Fruit fly (Drosophila melanogaster) whole organism, prepupa: Measurements from ENCODE around the gene nxf4.

Experiments
- CG10631 ChIP-seq: fragments of 200-800 bp; sonication (Bioruptor generic); optimal IDR thresholded peaks from 2 replicates; lab custom pipeline; 2016; ENCODE audit warnings: missing biosample characterization, missing genetic modification characterization
- CG11294 ChIP-seq: fragments of 200-800 bp; sonication (Bioruptor generic); IDR thresholded peaks from 2 replicates; pipeline ENCODE4 v1.3.6; 2022; ENCODE audit warnings: missing biosample characterization, missing genetic modification characterization
- CG11762 ChIP-seq: fragments of 200-800 bp; sonication (Bioruptor generic); optimal IDR thresholded peaks from 3 replicates; lab custom pipeline; 2016; ENCODE audit warnings: missing biosample characterization, missing genetic modification characterization; ENCODE audit not compliant: insufficient read depth
- CG11902 ChIP-seq: fragments of 200-800 bp; sonication (Bioruptor generic); optimal IDR thresholded peaks from 3 replicates; lab custom pipeline; 2016; ENCODE audit warnings: missing biosample characterization, missing genetic modification characterization
- CG15336 ChIP-seq: fragments of 200-800 bp; sonication (Bioruptor generic); IDR thresholded peaks from 2 replicates; pipeline ENCODE4 v1.3.6; 2022; ENCODE audit warnings: missing biosample characterization, missing genetic modification characterization
- CG1621 ChIP-seq: fragments of 200-800 bp; sonication (Bioruptor generic); optimal IDR thresholded peaks from 3 replicates; lab custom pipeline; 2018; ENCODE audit warnings: missing biosample characterization, mild to moderate bottlenecking, missing genetic modification characterization
- CG16779 ChIP-seq: fragments of 200-800 bp; sonication (Bioruptor generic); optimal IDR thresholded peaks from 3 replicates; lab custom pipeline; 2017; ENCODE audit warnings: missing biosample characterization, mild to moderate bottlenecking, missing genetic modification characterization
- CG3032 ChIP-seq: fragments of 200-800 bp; optimal IDR thresholded peaks from 2 replicates; lab custom pipeline; 2019; ENCODE audit warnings: missing biosample characterization, mild to moderate bottlenecking, missing genetic modification characterization, moderate library complexity
- CG31627 ChIP-seq: fragments of 200-800 bp; sonication (Bioruptor generic); optimal IDR thresholded peaks from 3 replicates; lab custom pipeline; 2016; ENCODE audit warnings: missing biosample characterization, missing genetic modification characterization
- CG32006 ChIP-seq: fragments of 200-800 bp; sonication (Bioruptor generic); optimal IDR thresholded peaks from 3 replicates; lab custom pipeline; 2017; ENCODE audit warnings: missing biosample characterization, mild to moderate bottlenecking, missing genetic modification characterization
- CG34406 ChIP-seq: fragments of 200-800 bp; sonication (Bioruptor generic); optimal IDR thresholded peaks from 3 replicates; lab custom pipeline; 2016; ENCODE audit warnings: missing biosample characterization, missing genetic modification characterization
- CG4318 ChIP-seq: fragments of 200-800 bp; sonication (Bioruptor generic); optimal IDR thresholded peaks from 3 replicates; lab custom pipeline; 2017; ENCODE audit warnings: missing biosample characterization, mild to moderate bottlenecking, missing genetic modification characterization
- CG6163 ChIP-seq: fragments of 200-800 bp; sonication (Bioruptor generic); IDR thresholded peaks from 3 replicates; pipeline ENCODE4 v1.3.6; 2022; ENCODE audit warnings: missing biosample characterization, missing genetic modification characterization
- CG6276 ChIP-seq: fragments of 200-800 bp; sonication (Bioruptor generic); optimal IDR thresholded peaks from 2 replicates; lab custom pipeline; 2017; ENCODE audit warnings: missing biosample characterization, mild to moderate bottlenecking, missing genetic modification characterization
- CG6792 ChIP-seq: fragments of 200-800 bp; sonication (Bioruptor generic); optimal IDR thresholded peaks from 3 replicates; lab custom pipeline; 2016; ENCODE audit warnings: missing biosample characterization, missing genetic modification characterization
- CG6854 ChIP-seq: fragments of 200-800 bp; sonication (Bioruptor generic); optimal IDR thresholded peaks from 2 replicates; lab custom pipeline; 2017; ENCODE audit warnings: missing biosample characterization, mild to moderate bottlenecking, missing genetic modification characterization
- CG7368 ChIP-seq: fragments of 200-800 bp; sonication (Bioruptor generic); optimal IDR thresholded peaks from 3 replicates; lab custom pipeline; 2016; ENCODE audit warnings: missing biosample characterization, missing genetic modification characterization
- CG8119 ChIP-seq: fragments of 200-800 bp; sonication (Bioruptor generic); IDR thresholded peaks from 3 replicates; pipeline ENCODE4 v1.3.6; 2022; ENCODE audit warnings: missing biosample characterization, missing genetic modification characterization
- CG8319 ChIP-seq: fragments of 200-800 bp; sonication (Bioruptor generic); optimal IDR thresholded peaks from 3 replicates; lab custom pipeline; 2016; ENCODE audit warnings: missing biosample characterization, missing genetic modification characterization
- CG9139 ChIP-seq: fragments of 200-800 bp; sonication (Bioruptor generic); optimal IDR thresholded peaks from 3 replicates; lab custom pipeline; 2017; ENCODE audit warnings: missing biosample characterization, mild to moderate bottlenecking, missing genetic modification characterization
- Eip75B ChIP-seq: fragments of 200-800 bp; sonication (Bioruptor generic); optimal IDR thresholded peaks from 3 replicates; lab custom pipeline; 2016; ENCODE audit warnings: missing biosample characterization, missing genetic modification characterization
- Eip78C ChIP-seq: fragments of 200-800 bp; sonication (Bioruptor generic); peaks from one replicate; lab custom pipeline; 2016; ENCODE audit warnings: missing biosample characterization, missing genetic modification characterization
- Ets21C ChIP-seq: fragments of 200-800 bp; sonication (Bioruptor generic); optimal IDR thresholded peaks from 3 replicates; lab custom pipeline; 2016; ENCODE audit warnings: missing biosample characterization, missing genetic modification characterization
- Ets96B ChIP-seq: fragments of 200-800 bp; optimal IDR thresholded peaks from 2 replicates; lab custom pipeline; 2019; ENCODE audit warnings: missing biosample characterization, mild to moderate bottlenecking, missing genetic modification characterization, moderate library complexity
- Gug ChIP-seq: fragments of 200-800 bp; sonication (Bioruptor generic); IDR thresholded peaks from 2 replicates; pipeline ENCODE4 v1.3.6; 2022; ENCODE audit warnings: missing biosample characterization, missing genetic modification characterization
- Hr4 ChIP-seq: fragments of 200-800 bp; sonication (Bioruptor generic); optimal IDR thresholded peaks from 3 replicates; lab custom pipeline; 2016; ENCODE audit warnings: missing biosample characterization, missing genetic modification characterization
- Lpt ChIP-seq: fragments of 200-800 bp; sonication (Bioruptor generic); optimal IDR thresholded peaks from 3 replicates; lab custom pipeline; 2016; ENCODE audit warnings: missing biosample characterization, missing genetic modification characterization
- Met ChIP-seq: fragments of 200-800 bp; sonication (Bioruptor generic); optimal IDR thresholded peaks from 3 replicates; lab custom pipeline; 2016; ENCODE audit warnings: missing biosample characterization, missing genetic modification characterization
- OdsH ChIP-seq: fragments of 200-800 bp; sonication (Bioruptor generic); optimal IDR thresholded peaks from 3 replicates; lab custom pipeline; 2016; ENCODE audit warnings: missing biosample characterization, missing genetic modification characterization
- Sox102F ChIP-seq: fragments of 200-800 bp; sonication (Bioruptor generic); optimal IDR thresholded peaks from 2 replicates; lab custom pipeline; 2016; ENCODE audit warnings: missing biosample characterization, mild to moderate bottlenecking, missing genetic modification characterization
- Sox14 ChIP-seq: fragments of 200-800 bp; sonication (Bioruptor generic); optimal IDR thresholded peaks from 3 replicates; lab custom pipeline; 2016; ENCODE audit warnings: missing biosample characterization, missing genetic modification characterization
- achi ChIP-seq: fragments of 200-800 bp; sonication (Bioruptor generic); optimal IDR thresholded peaks from 3 replicates; lab custom pipeline; 2016; ENCODE audit warnings: missing biosample characterization, missing genetic modification characterization
- acj6 ChIP-seq: fragments of 200-800 bp; sonication (Bioruptor generic); optimal IDR thresholded peaks from 3 replicates; lab custom pipeline; 2016; ENCODE audit warnings: missing biosample characterization, missing genetic modification characterization
- cyc ChIP-seq: fragments of 200-800 bp; sonication (Bioruptor generic); optimal IDR thresholded peaks from 3 replicates; lab custom pipeline; 2016; ENCODE audit warnings: missing biosample characterization, missing genetic modification characterization
- dac ChIP-seq: fragments of 200-800 bp; sonication (Bioruptor generic); optimal IDR thresholded peaks from 2 replicates; lab custom pipeline; 2017; ENCODE audit warnings: missing biosample characterization, mild to moderate bottlenecking, missing genetic modification characterization
- eg ChIP-seq: fragments of 200-800 bp; sonication (Bioruptor generic); IDR thresholded peaks from 3 replicates; pipeline ENCODE4 v1.3.6; 2022; ENCODE audit warnings: missing biosample characterization, missing genetic modification characterization
- esn ChIP-seq: fragments of 200-800 bp; sonication (Bioruptor generic); optimal IDR thresholded peaks from 2 replicates; lab custom pipeline; 2016; ENCODE audit warnings: missing biosample characterization, mild to moderate bottlenecking, missing genetic modification characterization, moderate library complexity
- fd59A ChIP-seq: fragments of 200-800 bp; sonication (Bioruptor generic); optimal IDR thresholded peaks from 2 replicates; lab custom pipeline; 2017; ENCODE audit warnings: missing biosample characterization, mild to moderate bottlenecking, missing genetic modification characterization, missing genetic modification reagents
- fd85E ChIP-seq: fragments of 200-800 bp; sonication (Bioruptor generic); optimal IDR thresholded peaks from 3 replicates; lab custom pipeline; 2016; ENCODE audit warnings: missing biosample characterization, missing genetic modification characterization
- fkh ChIP-seq: fragments of 200-800 bp; sonication (Bioruptor generic); optimal IDR thresholded peaks from 3 replicates; lab custom pipeline; 2017; ENCODE audit warnings: missing biosample characterization, mild to moderate bottlenecking, missing genetic modification characterization, moderate library complexity
- lz ChIP-seq: fragments of 200-800 bp; sonication (Bioruptor generic); optimal IDR thresholded peaks from 3 replicates; lab custom pipeline; 2016; ENCODE audit warnings: missing biosample characterization, missing genetic modification characterization
- net ChIP-seq: fragments of 200-800 bp; sonication (Bioruptor generic); optimal IDR thresholded peaks from 3 replicates; lab custom pipeline; 2016; ENCODE audit warnings: missing biosample characterization, missing genetic modification characterization
- pdm3 ChIP-seq: fragments of 200-800 bp; sonication (Bioruptor generic); optimal IDR thresholded peaks from 3 replicates; lab custom pipeline; 2016; ENCODE audit warnings: missing biosample characterization, missing genetic modification characterization
- salr ChIP-seq, 2 experiments: fragments of 200-800 bp; sonication (Bioruptor generic); optimal IDR thresholded peaks; 3 replicates each; lab custom pipeline; 2016 to 2018; ENCODE audit warnings: missing biosample characterization in 2 of 2, missing genetic modification characterization in 2 of 2, mild to moderate bottlenecking in 1 of 2
- ss ChIP-seq, 2 experiments: fragments of 200-800 bp; sonication (Bioruptor generic); optimal IDR thresholded peaks; 2 replicates in 1 of 2; 3 replicates in 1 of 2; lab custom pipeline; 2017 to 2018; ENCODE audit warnings: mild to moderate bottlenecking in 2 of 2, missing biosample characterization in 2 of 2, missing genetic modification characterization in 2 of 2, moderate library complexity in 1 of 2
- svp ChIP-seq: fragments of 200-800 bp; sonication (Bioruptor generic); peaks from one replicate; lab custom pipeline; 2016; ENCODE audit warnings: missing biosample characterization, missing genetic modification characterization
- topi ChIP-seq: fragments of 200-800 bp; sonication (Bioruptor generic); optimal IDR thresholded peaks from 3 replicates; lab custom pipeline; 2016; ENCODE audit warnings: missing biosample characterization, missing genetic modification characterization

Gene nxf4

dm6 chr3R:7326200-7326599 is 20.3 kb upstream of the nxf4 start (continued):
- no peak for TF ChIP-seq Gug (GFP tag; lab: Robert Waterston, UW)
- peak; percentile 36 for TF ChIP-seq acj6 (GFP tag; lab: Kevin White, UChicago)
- TF ChIP-seq esn, result peak; percentile 66
- TF ChIP-seq ss (GFP tag; optimal IDR thresholded peaks at IDR 0.05; lab: Kevin White, UChicago), result no peak
- no peak for TF ChIP-seq CG11762 (GFP tag; lab: Kevin White, UChicago)
- no peak for TF ChIP-seq CG11294 (GFP tag; lab: Robert Waterston, UW)
- TF ChIP-seq CG8319, result no peak
- TF ChIP-seq CG6854 (GFP tag; lab: Kevin White, UChicago), result no peak
- TF ChIP-seq CG1621 (tag; lab: Kevin White, UChicago), result no peak
- TF ChIP-seq CG11902, result peak; percentile 23
- TF ChIP-seq CG6163 (GFP tag; lab: Robert Waterston, UW), result no peak
- peak; percentile 39 for TF ChIP-seq CG10631 (GFP tag; lab: Kevin White, UChicago)
- no peak for TF ChIP-seq fd85E (GFP tag; lab: Kevin White, UChicago)
- TF ChIP-seq CG16779 (tag; lab: Kevin White, UChicago), result no peak
- TF ChIP-seq CG7368 (GFP tag; lab: Kevin White, UChicago), result no peak
- no peak for TF ChIP-seq Eip75B (GFP tag; lab: Kevin White, UChicago)
- TF ChIP-seq pdm3, result peak; percentile 41
- TF ChIP-seq Sox102F (GFP tag; lab: Kevin White, UChicago), result no peak
- peak; percentile 26 for TF ChIP-seq cyc (GFP tag; lab: Kevin White, UChicago)
- peak; percentile 45 for TF ChIP-seq topi (GFP tag; lab: Kevin White, UChicago)
- TF ChIP-seq Ets21C (GFP tag; lab: Kevin White, UChicago), result no peak
- TF ChIP-seq dac (GFP tag; lab: Kevin White, UChicago), result no peak
- TF ChIP-seq fd59A (GFP tag; lab: Kevin White, UChicago), result no peak
- no peak for TF ChIP-seq eg (GFP tag; lab: Robert Waterston, UW)

dm6 chr3R:7330695-7331094 is 15.8 kb upstream of the nxf4 start:
- no peak for TF ChIP-seq fd59A (GFP tag; lab: Kevin White, UChicago)
- no peak for TF ChIP-seq Sox102F (GFP tag; lab: Kevin White, UChicago)
- TF ChIP-seq eg (GFP tag; lab: Robert Waterston, UW), result peak; percentile 75
- TF ChIP-seq Eip78C, result peak; percentile 63
- no peak for TF ChIP-seq cyc (GFP tag; lab: Kevin White, UChicago)
- no peak for TF ChIP-seq Sox14 (GFP tag; lab: Kevin White, UChicago)
- TF ChIP-seq ss (GFP tag; optimal IDR thresholded peaks at IDR 0.05; lab: Kevin White, UChicago), result no peak
- no peak for TF ChIP-seq CG11294 (GFP tag; lab: Robert Waterston, UW)
- TF ChIP-seq fkh, result no peak
- peak; percentile 26 for TF ChIP-seq pdm3
- peak; percentile 74 for TF ChIP-seq CG15336 (GFP tag; lab: Robert Waterston, UW)
- TF ChIP-seq CG3032 (tag; lab: Kevin White, UChicago), result no peak
- no peak for TF ChIP-seq net (GFP tag; lab: Kevin White, UChicago)
- TF ChIP-seq Hr4, result peak; percentile 72
- TF ChIP-seq CG8119 (GFP tag; lab: Robert Waterston, UW), result peak; percentile 70; the same call in 2 of the 3 replicates
- peak; percentile 61 for TF ChIP-seq dac (GFP tag; lab: Kevin White, UChicago)
- TF ChIP-seq Ets96B (tag; lab: Kevin White, UChicago), result no peak
- peak; percentile 59 for TF ChIP-seq CG4318
- no peak for TF ChIP-seq CG6792 (GFP tag; lab: Kevin White, UChicago)
- no peak for TF ChIP-seq CG7368 (GFP tag; lab: Kevin White, UChicago)
- TF ChIP-seq fd85E (GFP tag; lab: Kevin White, UChicago), result no peak
- 0 out of 3 replicates have a peak, but pooled peaks have one; percentile 18 for TF ChIP-seq CG6163 (GFP tag; lab: Robert Waterston, UW)
- no peak for TF ChIP-seq Lpt
- no peak for TF ChIP-seq Met
- TF ChIP-seq CG6276, result peak; percentile 67
- no peak for TF ChIP-seq CG10631 (GFP tag; lab: Kevin White, UChicago)
- TF ChIP-seq CG11902, result no peak
- TF ChIP-seq topi (GFP tag; lab: Kevin White, UChicago), result no peak
- TF ChIP-seq CG11762 (GFP tag; lab: Kevin White, UChicago), result no peak
- peak; percentile 11 for TF ChIP-seq OdsH (GFP tag; lab: Kevin White, UChicago)
- TF ChIP-seq CG34406 (GFP tag; lab: Kevin White, UChicago), result no peak
- TF ChIP-seq CG31627 (GFP tag; lab: Kevin White, UChicago), result no peak
- TF ChIP-seq achi, result no peak
- peak; percentile 53; the same call in 1 of the 2 replicates for TF ChIP-seq Gug (GFP tag; lab: Robert Waterston, UW)
- TF ChIP-seq svp (GFP tag; lab: Kevin White, UChicago), result no peak
- TF ChIP-seq lz, result no peak
- TF ChIP-seq CG9139, result no peak
- peak; percentile 78 for TF ChIP-seq CG32006 (GFP tag; lab: Kevin White, UChicago)
- peak in 1 of 2 experiments; percentile 2 for TF ChIP-seq salr (GFP tag; optimal IDR thresholded peaks at IDR 0.05; lab: Kevin White, UChicago)
- TF ChIP-seq, all 60 proteins: peak for 14
